Fruit fly (Drosophila melanogaster): ENCODE results near the gene Polr2I.

The Polr2I gene

DNA sequence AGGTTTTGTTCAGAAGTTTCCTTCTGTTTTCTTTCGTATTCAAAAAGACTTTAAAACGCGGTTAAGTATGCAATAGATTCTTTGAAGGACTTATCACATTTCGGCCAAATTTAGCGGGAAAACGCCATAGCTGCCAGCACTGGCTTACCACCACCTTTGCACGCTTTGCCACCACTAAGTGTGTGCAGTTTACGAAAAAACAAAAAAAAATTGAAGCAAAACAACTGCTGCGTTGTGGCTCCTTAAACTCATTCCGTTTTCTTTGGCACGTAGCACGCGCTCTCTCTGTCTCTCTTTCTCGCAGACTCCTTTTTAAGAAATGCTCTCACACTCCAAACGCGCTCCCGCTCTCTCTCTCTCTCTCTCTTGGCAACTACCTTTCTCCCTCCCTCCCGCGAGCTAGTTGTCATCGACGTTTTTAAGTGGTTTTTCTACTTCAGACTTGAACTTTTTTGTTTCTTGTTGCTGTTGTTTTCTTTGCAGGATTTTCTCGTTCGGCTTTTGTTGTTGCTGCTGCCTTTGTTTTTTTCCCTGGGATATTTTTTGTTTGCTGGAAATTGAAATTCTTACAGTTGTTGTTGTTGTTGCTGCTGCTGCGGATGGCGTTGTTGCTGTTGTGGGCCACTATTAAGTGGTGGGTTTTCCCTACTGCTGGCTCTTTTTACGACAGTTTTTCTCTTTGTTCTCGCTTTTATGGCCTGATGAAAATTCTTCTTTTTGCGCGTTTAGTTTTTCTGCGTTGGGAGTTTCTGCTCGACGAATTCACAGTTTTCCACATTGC, 30.2 kb upstream of the Polr2I start:
- TF ChIP-seq CG11617 (GFP tag; optimal IDR thresholded peaks at IDR 0.05): no peak
- no peak for TF ChIP-seq Mnt (GFP tag; optimal IDR thresholded peaks at IDR 0.05)
- TF ChIP-seq CG33017 (tag; optimal IDR thresholded peaks at IDR 0.05): no peak
- no peak for TF ChIP-seq bab1 (GFP tag; optimal IDR thresholded peaks at IDR 0.05)
- no peak for TF ChIP-seq pad (GFP tag; optimal IDR thresholded peaks at IDR 0.05)
- TF ChIP-seq Clk (GFP tag; optimal IDR thresholded peaks at IDR 0.05): no peak

DNA sequence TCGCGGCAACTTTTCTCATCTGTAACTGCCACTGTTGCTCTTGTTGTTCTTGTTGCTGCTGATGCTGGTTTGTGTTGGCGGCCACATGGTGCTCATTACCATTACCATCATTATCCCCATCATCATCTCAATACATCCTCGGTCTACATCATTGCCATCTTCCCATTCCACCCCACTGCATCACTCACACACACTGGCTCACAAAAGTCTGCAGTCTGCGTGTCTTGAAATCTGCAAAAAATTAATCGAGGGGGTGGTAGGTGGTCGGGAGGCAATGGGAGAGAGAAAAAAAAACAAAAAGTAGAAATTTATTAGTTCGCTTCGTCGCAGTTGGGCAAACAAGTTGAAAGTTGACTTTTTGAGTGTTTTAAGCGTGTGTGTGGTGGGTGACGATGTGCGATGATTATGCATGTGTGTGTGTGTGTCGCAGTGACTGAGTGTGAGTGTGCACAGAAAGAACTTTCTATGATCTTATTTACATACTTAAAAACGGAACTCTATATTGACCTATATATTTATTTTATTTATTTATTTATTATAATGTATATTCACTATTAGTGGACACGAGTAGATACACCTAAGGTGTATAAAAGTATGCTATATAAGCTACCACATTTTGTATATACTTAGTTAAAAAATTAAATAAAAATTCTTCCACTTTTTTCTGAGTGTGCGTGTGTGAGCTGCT, 29.4 kb upstream of the Polr2I start:
- TF ChIP-seq CG1620 (GFP tag; optimal IDR thresholded peaks at IDR 0.05): no peak
- no peak for TF ChIP-seq toe (GFP tag; optimal IDR thresholded peaks at IDR 0.05)
- TF ChIP-seq ovo (GFP tag; optimal IDR thresholded peaks at IDR 0.05): no peak
- no peak for TF ChIP-seq Crg-1 (GFP tag; optimal IDR thresholded peaks at IDR 0.05)
- no peak for TF ChIP-seq CG11617 (GFP tag; optimal IDR thresholded peaks at IDR 0.05)
- TF ChIP-seq kay (GFP tag; ENCODE audit: borderline replicate concordance): no peak
- TF ChIP-seq CG7101 (tag; optimal IDR thresholded peaks at IDR 0.05): no peak
- TF ChIP-seq CG33017 (tag; optimal IDR thresholded peaks at IDR 0.05): no peak
- no peak for TF ChIP-seq bab1 (GFP tag; optimal IDR thresholded peaks at IDR 0.05)
- TF ChIP-seq Hr96 (GFP tag; optimal IDR thresholded peaks at IDR 0.05): no peak
- TF ChIP-seq CG7045 (GFP tag; optimal IDR thresholded peaks at IDR 0.05): no peak
- no peak for TF ChIP-seq CG5204 (GFP tag; optimal IDR thresholded peaks at IDR 0.05)
- no peak for TF ChIP-seq cic (GFP tag; optimal IDR thresholded peaks at IDR 0.05)
- no peak for TF ChIP-seq CG14711 (tag; optimal IDR thresholded peaks at IDR 0.05)

DNA sequence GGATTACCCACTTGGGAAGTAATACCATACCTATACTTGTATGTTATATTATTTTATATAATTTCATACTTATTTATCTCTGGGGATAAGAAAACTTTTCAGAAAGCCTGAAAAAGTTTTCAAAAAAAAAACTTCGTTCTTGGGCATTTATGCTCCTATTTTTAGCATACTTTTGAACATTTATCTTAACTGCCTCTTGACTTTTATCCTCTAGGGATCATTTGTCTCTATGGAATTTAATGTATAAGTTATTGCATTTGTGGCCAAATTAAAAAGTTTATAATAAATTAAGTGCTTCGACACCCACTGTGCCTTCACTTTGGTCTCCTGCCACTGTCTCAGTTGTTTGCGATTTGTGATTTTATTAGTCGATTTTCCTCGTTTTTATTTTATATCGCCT, 28.6 kb upstream of the Polr2I start:
- TF ChIP-seq CG7045 (GFP tag; optimal IDR thresholded peaks at IDR 0.05) (no peak), cnc (optimal IDR thresholded peaks at IDR 0.05) (no peak), CG1620 (GFP tag; optimal IDR thresholded peaks at IDR 0.05) (no peak), CG7101 (tag; optimal IDR thresholded peaks at IDR 0.05) (no peak), Mnt (GFP tag; optimal IDR thresholded peaks at IDR 0.05) (no peak), kay (GFP tag; ENCODE audit: borderline replicate concordance) (no peak), CG14711 (tag; optimal IDR thresholded peaks at IDR 0.05) (no peak), Hr96 (GFP tag; optimal IDR thresholded peaks at IDR 0.05) (no peak), pad (GFP tag; optimal IDR thresholded peaks at IDR 0.05) (no peak), CG5204 (GFP tag; optimal IDR thresholded peaks at IDR 0.05) (no peak), Crg-1 (GFP tag; optimal IDR thresholded peaks at IDR 0.05) (no peak), cic (GFP tag; optimal IDR thresholded peaks at IDR 0.05) (no peak), CG33017 (tag; optimal IDR thresholded peaks at IDR 0.05) (no peak), ovo (GFP tag; optimal IDR thresholded peaks at IDR 0.05) (no peak), CG11617 (GFP tag; optimal IDR thresholded peaks at IDR 0.05) (no peak), toe (GFP tag; optimal IDR thresholded peaks at IDR 0.05) (no peak), tj (GFP tag; optimal IDR thresholded peaks at IDR 0.05) (no peak), CG12768 (GFP tag; optimal IDR thresholded peaks at IDR 0.05) (no peak), bab1 (GFP tag; optimal IDR thresholded peaks at IDR 0.05) (no peak)

DNA sequence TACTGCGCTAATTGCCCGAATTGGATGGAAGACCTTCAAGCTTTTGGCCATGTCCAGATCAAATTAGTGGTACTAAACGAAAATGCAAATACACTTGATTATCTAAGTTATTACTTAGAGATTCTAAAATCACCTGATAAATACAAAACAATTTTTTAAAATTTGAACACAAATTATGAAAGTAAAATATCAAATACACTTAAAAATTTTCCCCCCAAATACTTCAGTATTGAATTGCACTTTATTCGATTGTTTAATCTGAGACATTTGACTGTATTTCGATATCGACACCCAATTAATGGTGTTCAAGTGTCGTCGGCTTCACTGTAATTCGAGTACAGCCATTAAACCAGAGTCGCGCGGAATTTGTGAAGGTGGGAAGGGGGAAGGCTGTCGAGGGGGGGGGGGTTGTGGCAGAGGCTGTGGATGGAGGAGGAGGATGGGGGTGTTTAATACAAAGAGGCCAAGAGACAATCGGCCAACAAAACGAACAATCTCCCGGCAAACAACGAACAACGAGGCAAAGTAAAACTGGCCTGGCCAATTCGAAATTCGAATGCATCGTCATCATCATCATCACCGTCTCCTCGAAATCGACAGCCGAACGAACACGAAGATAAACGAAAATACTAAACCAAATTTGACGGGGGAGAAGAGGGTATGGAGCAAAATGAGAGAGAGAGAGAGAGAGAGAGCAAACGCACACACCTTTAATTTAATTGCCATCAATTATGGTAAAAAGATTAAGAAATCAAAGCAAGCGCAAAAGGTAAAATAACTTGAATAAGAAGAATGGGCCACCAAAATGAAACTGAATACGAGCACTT, 26.5 kb upstream of the Polr2I start:
- no peak for TF ChIP-seq CG5204 (GFP tag; optimal IDR thresholded peaks at IDR 0.05)
- peak; percentile 80 for TF ChIP-seq kay (GFP tag; ENCODE audit: borderline replicate concordance)

DNA sequence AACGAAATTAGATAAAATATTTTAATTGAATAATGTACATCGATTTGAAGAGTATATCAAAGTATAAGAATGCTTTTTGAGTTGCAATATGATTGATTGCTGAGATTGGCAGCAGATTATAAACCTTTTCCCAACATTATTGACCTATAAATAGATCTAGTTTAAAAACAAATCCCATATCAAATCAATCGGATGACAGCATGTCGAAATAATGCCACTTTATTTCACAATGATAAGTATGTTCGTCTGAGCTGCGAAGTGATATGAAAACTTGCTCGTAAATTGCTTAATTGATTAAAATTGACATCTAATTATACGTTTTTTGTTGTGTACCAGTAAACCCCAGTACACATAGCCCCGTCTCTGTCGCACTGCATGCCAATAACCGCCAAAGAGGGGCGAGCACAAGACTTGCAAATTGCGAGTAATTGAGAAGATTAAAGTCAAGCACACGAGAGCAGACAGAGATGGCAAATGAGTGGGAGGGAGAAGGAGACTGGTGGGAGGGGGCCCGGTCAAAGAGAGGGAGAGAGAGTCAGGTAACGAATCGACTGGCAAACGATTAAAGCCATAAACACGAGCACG, 25.8 kb upstream of the Polr2I start:
- TF ChIP-seq pad (GFP tag; optimal IDR thresholded peaks at IDR 0.05) (peak; percentile 92), Hr96 (GFP tag; optimal IDR thresholded peaks at IDR 0.05) (no peak), CG12768 (GFP tag; optimal IDR thresholded peaks at IDR 0.05) (no peak), kay (GFP tag; ENCODE audit: borderline replicate concordance) (peak; percentile 94), CG5204 (GFP tag; optimal IDR thresholded peaks at IDR 0.05) (no peak), Crg-1 (GFP tag; optimal IDR thresholded peaks at IDR 0.05) (no peak), CG1620 (GFP tag; optimal IDR thresholded peaks at IDR 0.05) (peak; percentile 36), ovo (GFP tag; optimal IDR thresholded peaks at IDR 0.05) (peak; percentile 53), cic (GFP tag; optimal IDR thresholded peaks at IDR 0.05) (peak; percentile 75), bab1 (GFP tag; optimal IDR thresholded peaks at IDR 0.05) (no peak)

Measured in whole organism, adult.